Worm (Caenorhabditis elegans) whole organism, L3 larva: ENCODE data around the gene M03A1.8.

Experiments used
- aly-2 ChIP-seq: fragments of 150-350 bp; optimal IDR thresholded peaks from 2 replicates; lab custom pipeline; 2014; ENCODE audit warnings: missing biosample characterization, missing genetic modification characterization
- mdl-1 ChIP-seq: fragments of 150-350 bp; optimal IDR thresholded peaks from 2 replicates; lab custom pipeline; 2014; ENCODE audit warnings: missing biosample characterization, missing genetic modification characterization
- nhr-25 ChIP-seq: sonication (generic microtip); optimal IDR thresholded peaks from 2 replicates; lab custom pipeline; 2017; ENCODE audit warnings: missing biosample characterization, missing genetic modification characterization
- snpc-4 ChIP-seq: fragments of 150-350 bp; optimal IDR thresholded peaks from 2 replicates; lab custom pipeline; 2014; ENCODE audit warnings: missing biosample characterization, missing genetic modification characterization

- TF ChIP-seq mdl-1 (tag; lab: Kevin White, UChicago): no peak
- no peak for TF ChIP-seq aly-2
- no peak for TF ChIP-seq nhr-25
- no peak for TF ChIP-seq snpc-4 (tag; lab: Kevin White, UChicago)
These were observed 40.1 kb upstream of the M03A1.8 start for ce11 chrII:4519976-4520594.
